Worm (Caenorhabditis elegans): ENCODE results near the gene F14D7.1.

Gene F14D7.1

DNA sequence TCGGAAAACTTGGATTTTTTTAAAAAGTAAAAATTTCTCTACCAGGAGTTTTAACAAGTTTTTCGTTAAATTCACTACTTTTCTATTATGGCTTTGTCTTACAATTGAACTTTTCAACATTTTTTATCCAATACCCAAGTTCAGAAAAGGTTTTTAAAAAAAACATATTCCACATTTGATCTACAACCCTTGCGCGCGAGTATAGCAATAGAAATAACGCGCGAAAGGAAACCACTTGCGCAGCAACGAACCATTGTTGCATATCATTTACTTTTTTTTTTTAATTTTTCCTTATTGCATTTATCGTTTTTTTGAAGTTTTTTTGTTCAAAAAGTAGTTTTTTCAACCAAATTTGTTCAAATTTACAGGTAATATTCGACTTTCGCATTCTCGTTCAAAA is 3.5 kb downstream of the F14D7.1 start, which contains the start of gene F40G12.11:
TSS of gene F40G12.11 (plus strand) at position 369 of the 400 bp plus-strand sequence.
- TF ChIP-seq ztf-4 (tag; optimal IDR thresholded peaks at IDR 0.05) (no peak), R02D3.7 (tag; optimal IDR thresholded peaks at IDR 0.05) (no peak), lsy-2 (tag; optimal IDR thresholded peaks at IDR 0.05) (no peak), aly-2 (tag; optimal IDR thresholded peaks at IDR 0.05) (no peak), alr-1 (tag; optimal IDR thresholded peaks at IDR 0.05) (no peak), dmd-4 (tag; optimal IDR thresholded peaks at IDR 0.05) (no peak), nhr-25 (tag; optimal IDR thresholded peaks at IDR 0.05) (no peak), elt-3 (tag; optimal IDR thresholded peaks at IDR 0.05) (no peak), ceh-82 (tag; optimal IDR thresholded peaks at IDR 0.05) (no peak), nhr-77 (tag; optimal IDR thresholded peaks at IDR 0.05) (no peak), crh-2 (tag; optimal IDR thresholded peaks at IDR 0.05) (no peak), ztf-1 (GFP tag; conservative IDR thresholded peaks at IDR 0.05) (no peak), ceh-16 (tag; optimal IDR thresholded peaks at IDR 0.05) (no peak), nhr-129 (tag; optimal IDR thresholded peaks at IDR 0.05) (no peak), egl-27 (tag; optimal IDR thresholded peaks at IDR 0.05) (no peak), lin-13 (GFP tag; optimal IDR thresholded peaks at IDR 0.05) (no peak), ama-1 (optimal IDR thresholded peaks at IDR 0.05) (no peak)

DNA sequence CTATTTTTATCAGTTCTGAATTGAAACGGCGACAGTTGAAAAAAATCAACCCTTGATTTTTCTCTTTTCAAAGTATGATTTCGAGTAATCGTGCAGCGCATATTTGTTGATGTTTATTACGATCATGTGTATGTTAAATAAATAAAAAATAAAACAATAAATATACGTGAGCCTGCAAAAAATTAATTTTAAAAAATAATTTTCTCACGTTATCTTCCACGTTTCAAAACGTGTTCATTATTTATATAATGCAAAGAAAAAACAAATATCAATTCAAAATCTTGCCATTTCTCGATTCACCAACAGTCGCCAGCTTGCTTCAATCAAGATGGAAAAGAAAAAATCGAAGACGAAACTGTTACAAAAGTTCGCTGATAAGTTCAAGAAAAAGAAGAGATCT is 6.0 kb downstream of the F14D7.1 start, which contains the start of gene F40G12.10:
TSS of gene F40G12.10 (plus strand) at position 301 of the 400 bp plus-strand sequence.
- no peak for TF ChIP-seq nhr-129 (tag; optimal IDR thresholded peaks at IDR 0.05)
- no peak for TF ChIP-seq fos-1 (tag; optimal IDR thresholded peaks at IDR 0.05)
- TF ChIP-seq lin-39 (tag; optimal IDR thresholded peaks at IDR 0.05), result no peak
- TF ChIP-seq nhr-6 (tag; optimal IDR thresholded peaks at IDR 0.05), result no peak
- TF ChIP-seq dmd-4 (tag; optimal IDR thresholded peaks at IDR 0.05), result no peak
- TF ChIP-seq ztf-4 (tag; optimal IDR thresholded peaks at IDR 0.05), result no peak
- TF ChIP-seq gmeb-1 (tag; optimal IDR thresholded peaks at IDR 0.05), result no peak
- no peak for TF ChIP-seq aly-2 (tag; optimal IDR thresholded peaks at IDR 0.05)
- no peak for TF ChIP-seq mbf-1 (tag; optimal IDR thresholded peaks at IDR 0.05)

DNA sequence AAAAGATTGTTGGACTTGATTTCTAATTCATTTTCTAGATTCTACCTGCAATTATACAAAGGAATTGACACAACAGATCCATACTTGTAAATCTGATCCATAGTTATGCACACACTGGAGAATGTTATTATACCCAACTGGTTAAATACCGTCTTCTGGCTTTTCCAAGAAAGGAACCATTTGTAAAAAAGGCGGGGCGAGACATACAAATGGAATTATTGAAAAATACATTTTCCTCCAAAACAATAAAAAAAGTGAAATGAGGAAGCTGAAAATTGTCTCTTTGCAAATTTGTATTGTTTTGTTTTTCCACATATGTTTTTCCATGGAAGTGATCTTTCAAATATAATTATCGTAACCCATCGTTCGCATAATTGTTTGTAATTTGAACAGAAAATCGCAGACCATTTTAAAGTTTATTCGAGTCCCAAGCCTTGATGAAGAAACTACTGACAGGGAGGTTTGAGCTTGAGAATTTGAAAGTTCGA is 7.0 kb downstream of the F14D7.1 start, which contains the start of the genes srt-74 and F40G12.9:
TSS of gene srt-74 (minus strand) at position 101 of the 488 bp plus-strand sequence.
TSS of gene F40G12.9 (plus strand) at position 438 of the 488 bp plus-strand sequence.
- TF ChIP-seq nhr-21 (tag; optimal IDR thresholded peaks at IDR 0.05), result no peak
- no peak for TF ChIP-seq lin-13 (GFP tag; optimal IDR thresholded peaks at IDR 0.05)
- no peak for TF ChIP-seq ztf-4 (tag; optimal IDR thresholded peaks at IDR 0.05)
- no peak for TF ChIP-seq blmp-1 (tag; optimal IDR thresholded peaks at IDR 0.05; ENCODE audit: insufficient read depth)
- no peak for TF ChIP-seq snpc-4 (tag; optimal IDR thresholded peaks at IDR 0.05)
- no peak for TF ChIP-seq ceh-16 (tag; optimal IDR thresholded peaks at IDR 0.05)
- no peak for TF ChIP-seq fos-1 (tag; optimal IDR thresholded peaks at IDR 0.05)
- no peak for TF ChIP-seq C34F6.9 (tag; optimal IDR thresholded peaks at IDR 0.05)
- no peak for TF ChIP-seq nhr-10 (tag; optimal IDR thresholded peaks at IDR 0.05)
- TF ChIP-seq F13H6.1 (tag; optimal IDR thresholded peaks at IDR 0.05), result no peak
- no peak for TF ChIP-seq unc-39 (tag; optimal IDR thresholded peaks at IDR 0.05)
- no peak for TF ChIP-seq sma-9 (GFP tag; optimal IDR thresholded peaks at IDR 0.05)
- no peak for TF ChIP-seq sma-9 (tag; optimal IDR thresholded peaks at IDR 0.05)
- TF ChIP-seq nhr-12 (tag; optimal IDR thresholded peaks at IDR 0.05), result no peak
- no peak for TF ChIP-seq R02D3.7 (tag; optimal IDR thresholded peaks at IDR 0.05)
- TF ChIP-seq lin-11 (tag; optimal IDR thresholded peaks at IDR 0.05), result no peak
- no peak for TF ChIP-seq peb-1 (tag; optimal IDR thresholded peaks at IDR 0.05)
- no peak for TF ChIP-seq unc-62 (GFP tag; optimal IDR thresholded peaks at IDR 0.05)
- TF ChIP-seq nhr-77 (tag; optimal IDR thresholded peaks at IDR 0.05), result no peak
- no peak for TF ChIP-seq Y55F3AM.14 (GFP tag; optimal IDR thresholded peaks at IDR 0.05)
- TF ChIP-seq elt-1 (tag; optimal IDR thresholded peaks at IDR 0.05), result no peak

DNA sequence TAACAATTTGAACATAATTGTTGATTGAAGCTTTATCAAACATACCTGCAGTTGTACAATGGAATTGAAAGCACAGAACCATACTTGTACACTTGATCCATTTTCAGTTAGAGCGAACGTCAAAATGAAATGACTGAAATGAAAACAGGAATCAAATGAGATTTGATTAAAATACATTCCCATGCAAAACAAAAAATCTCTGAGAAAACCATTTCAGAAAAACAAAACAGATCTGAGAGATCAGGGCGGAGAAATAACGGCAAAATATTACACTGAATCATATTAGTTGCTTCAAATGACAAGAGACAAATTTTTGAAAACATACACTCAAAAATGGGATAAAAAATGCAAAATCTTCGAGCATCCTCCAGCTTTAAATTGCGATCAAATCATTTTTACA is 9.5 kb downstream of the F14D7.1 start, which contains the start of gene srt-33:
TSS of gene srt-33 (minus strand) at position 101 of the 400 bp plus-strand sequence.
- TF ChIP-seq fos-1 (tag; optimal IDR thresholded peaks at IDR 0.05) (no peak), elt-1 (tag; optimal IDR thresholded peaks at IDR 0.05) (no peak), unc-39 (tag; optimal IDR thresholded peaks at IDR 0.05) (no peak), lin-13 (GFP tag; optimal IDR thresholded peaks at IDR 0.05) (no peak), nhr-129 (tag; optimal IDR thresholded peaks at IDR 0.05) (no peak), gmeb-1 (tag; optimal IDR thresholded peaks at IDR 0.05) (no peak), C34F6.9 (tag; optimal IDR thresholded peaks at IDR 0.05) (no peak), unc-55 (GFP tag; optimal IDR thresholded peaks at IDR 0.05) (no peak), nhr-77 (tag; optimal IDR thresholded peaks at IDR 0.05) (no peak), nhr-21 (tag; optimal IDR thresholded peaks at IDR 0.05) (no peak)
